Fruit fly (Drosophila melanogaster): ENCODE measurements around the gene Cyp9f2.

- TF ChIP-seq psq (optimal IDR thresholded peaks at IDR 0.05) (no peak), ttk (optimal IDR thresholded peaks at IDR 0.05) (no peak), h (optimal IDR thresholded peaks at IDR 0.05) (no peak), insv (optimal IDR thresholded peaks at IDR 0.05) (no peak), Sin3A (optimal IDR thresholded peaks at IDR 0.05) (no peak), Myc (optimal IDR thresholded peaks at IDR 0.05) (no peak)
These were observed 22.8 kb downstream of the Cyp9f2 start, which contains the start of gene GstD11 for dm6 chr3R:12383036-12383435.
